Fruit fly (Drosophila melanogaster) whole organism, embryonic: Measurements from ENCODE around the gene CG7069.

ENCODE experiments used
- CG10147 ChIP-seq: fragments of 200-800 bp; sonication (Bioruptor generic); optimal IDR thresholded peaks from 2 replicates; lab custom pipeline; 2019; ENCODE audit warnings: missing biosample characterization, mild to moderate bottlenecking, missing genetic modification characterization, moderate library complexity
- CG10462 ChIP-seq: fragments of 200-800 bp; sonication (Bioruptor generic); optimal IDR thresholded peaks from 2 replicates; lab custom pipeline; 2016; ENCODE audit warnings: missing biosample characterization, missing genetic modification characterization
- CG10979 ChIP-seq: fragments of 200-800 bp; sonication (Bioruptor generic); optimal IDR thresholded peaks from 2 replicates; lab custom pipeline; 2018; ENCODE audit warnings: missing biosample characterization, mild to moderate bottlenecking, missing genetic modification characterization, moderate library complexity
- CG11085 ChIP-seq: fragments of 200-800 bp; sonication (Bioruptor generic); IDR thresholded peaks from 2 replicates; pipeline ENCODE4 v1.3.6; 2022; ENCODE audit warnings: missing biosample characterization, missing genetic modification characterization
- CG11247 ChIP-seq: fragments of 200-800 bp; sonication (Bioruptor generic); IDR thresholded peaks from 2 replicates; pipeline ENCODE4 v1.3.6; 2022; ENCODE audit warnings: missing biosample characterization, missing genetic modification characterization
- CG14050 ChIP-seq: fragments of 200-800 bp; sonication (Bioruptor generic); IDR thresholded peaks from 3 replicates; pipeline ENCODE4 v1.3.6; 2022; ENCODE audit warnings: missing biosample characterization, missing genetic modification characterization
- CG17802 ChIP-seq: fragments of 200-800 bp; sonication (Bioruptor generic); optimal IDR thresholded peaks from 2 replicates; lab custom pipeline; 2018; ENCODE audit warnings: missing biosample characterization, mild to moderate bottlenecking, missing genetic modification characterization, moderate library complexity
- CG18764 ChIP-seq: fragments of 200-800 bp; sonication (Bioruptor generic); optimal IDR thresholded peaks from 3 replicates; lab custom pipeline; 2016; ENCODE audit warnings: missing biosample characterization, missing genetic modification characterization
- CG3847 ChIP-seq: fragments of 200-800 bp; sonication (Bioruptor generic); IDR thresholded peaks from 2 replicates; pipeline ENCODE4 v1.3.6; 2022; ENCODE audit warnings: missing biosample characterization, missing genetic modification characterization
- CG4360 ChIP-seq: fragments of 200-800 bp; sonication (Bioruptor generic); IDR thresholded peaks from 2 replicates; pipeline ENCODE4 v1.3.6; 2022; ENCODE audit warnings: missing biosample characterization, missing genetic modification characterization
- CG6654 ChIP-seq: fragments of 200-800 bp; sonication (Bioruptor generic); optimal IDR thresholded peaks from 2 replicates; lab custom pipeline; 2017; ENCODE audit warnings: missing biosample characterization, mild to moderate bottlenecking, missing genetic modification characterization
- CG6683 ChIP-seq: fragments of 200-800 bp; sonication (Bioruptor generic); optimal IDR thresholded peaks from 2 replicates; lab custom pipeline; 2017; ENCODE audit warnings: missing biosample characterization, mild to moderate bottlenecking, missing genetic modification characterization, missing genetic modification reagents
- CG8765 ChIP-seq: fragments of 200-800 bp; sonication (Bioruptor generic); IDR thresholded peaks from 2 replicates; pipeline ENCODE4 v1.3.6; 2022; ENCODE audit warnings: missing biosample characterization, missing genetic modification characterization
- Doc3 ChIP-seq: fragments of 200-800 bp; sonication (Bioruptor generic); IDR thresholded peaks from 3 replicates; pipeline ENCODE4 v1.3.6; 2022; ENCODE audit warnings: missing biosample characterization, missing genetic modification characterization; ENCODE audit not compliant: partially characterized antibody
- Ets97D ChIP-seq: fragments of 200-800 bp; sonication (Bioruptor generic); optimal IDR thresholded peaks from 3 replicates; lab custom pipeline; 2016; ENCODE audit warnings: missing biosample characterization, missing genetic modification characterization
- MBD-R2 ChIP-seq: fragments of 200-800 bp; sonication (Bioruptor generic); IDR thresholded peaks from 2 replicates; pipeline ENCODE4 v1.3.6; 2022; ENCODE audit warnings: missing biosample characterization, missing genetic modification characterization
- MESR4 ChIP-seq: fragments of 200-800 bp; sonication (Bioruptor generic); optimal IDR thresholded peaks from 2 replicates; lab custom pipeline; 2018; ENCODE audit warnings: missing biosample characterization, mild to moderate bottlenecking, missing genetic modification characterization, moderate library complexity
- Max ChIP-seq: fragments of 200-800 bp; sonication (Bioruptor generic); optimal IDR thresholded peaks from 2 replicates; lab custom pipeline; 2016; ENCODE audit warnings: missing biosample characterization, mild to moderate bottlenecking, missing genetic modification characterization
- Myb ChIP-seq: fragments of 200-800 bp; sonication (Bioruptor generic); optimal IDR thresholded peaks from 2 replicates; lab custom pipeline; 2016; ENCODE audit warnings: missing biosample characterization, missing genetic modification characterization
- NFAT ChIP-seq: fragments of 200-800 bp; sonication (Bioruptor generic); IDR thresholded peaks from 2 replicates; pipeline ENCODE4 v1.3.6; 2022; ENCODE audit warnings: missing biosample characterization, missing genetic modification characterization
- Nf-YC ChIP-seq: fragments of 200-800 bp; optimal IDR thresholded peaks from 3 replicates; lab custom pipeline; 2019; ENCODE audit warnings: missing biosample characterization, mild to moderate bottlenecking, missing genetic modification characterization, moderate library complexity
- Rx ChIP-seq: fragments of 200-800 bp; sonication (Bioruptor generic); IDR thresholded peaks from 2 replicates; pipeline ENCODE4 v1.3.6; 2022; ENCODE audit warnings: missing biosample characterization, missing genetic modification characterization
- YL-1 ChIP-seq: fragments of 200-800 bp; sonication (Bioruptor generic); optimal IDR thresholded peaks from 3 replicates; lab custom pipeline; 2017; ENCODE audit warnings: missing biosample characterization, mild to moderate bottlenecking, missing genetic modification characterization
- ap ChIP-seq: fragments of 200-800 bp; sonication (Bioruptor generic); IDR thresholded peaks from 2 replicates; pipeline ENCODE4 v1.3.6; 2022; ENCODE audit warnings: missing biosample characterization, missing genetic modification characterization
- cato ChIP-seq: fragments of 200-800 bp; sonication (Bioruptor generic); optimal IDR thresholded peaks from 2 replicates; lab custom pipeline; 2016; ENCODE audit warnings: missing biosample characterization, missing genetic modification characterization, borderline replicate concordance
- da ChIP-seq: fragments of 200-800 bp; sonication (Bioruptor generic); optimal IDR thresholded peaks from 2 replicates; lab custom pipeline; 2016; ENCODE audit warnings: missing biosample characterization, missing genetic modification characterization
- dimm ChIP-seq: fragments of 200-800 bp; sonication (Bioruptor generic); IDR thresholded peaks from 2 replicates; pipeline ENCODE4 v1.3.6; 2022; ENCODE audit warnings: missing biosample characterization, missing genetic modification characterization
- disco-r ChIP-seq: fragments of 200-800 bp; sonication (Bioruptor generic); optimal IDR thresholded peaks from 2 replicates; lab custom pipeline; 2016; ENCODE audit warnings: missing biosample characterization, missing genetic modification characterization
- dm ChIP-seq: fragments of 200-800 bp; sonication (Bioruptor generic); optimal IDR thresholded peaks from 3 replicates; lab custom pipeline; 2016; ENCODE audit warnings: missing biosample characterization, missing genetic modification characterization
- ems ChIP-seq: fragments of 200-800 bp; sonication (Bioruptor generic); optimal IDR thresholded peaks from 3 replicates; lab custom pipeline; 2016; ENCODE audit warnings: missing biosample characterization, missing genetic modification characterization
- eve ChIP-seq, 2 experiments: fragments of >200 bp; optimal IDR thresholded peaks; 2 replicates each; lab custom pipeline; 2017; ENCODE audit warnings: missing biosample characterization in 2 of 2, missing genetic modification characterization in 2 of 2
- fd102C ChIP-seq: fragments of 200-800 bp; sonication (Bioruptor generic); optimal IDR thresholded peaks from 2 replicates; lab custom pipeline; 2018; ENCODE audit warnings: missing biosample characterization, mild to moderate bottlenecking, missing genetic modification characterization, moderate library complexity
- grn ChIP-seq: fragments of 200-800 bp; sonication (Bioruptor generic); optimal IDR thresholded peaks from 3 replicates; lab custom pipeline; 2017; ENCODE audit warnings: missing biosample characterization, missing genetic modification characterization
- gsb-n ChIP-seq: fragments of 200-800 bp; sonication (Bioruptor generic); optimal IDR thresholded peaks from 3 replicates; lab custom pipeline; 2018; ENCODE audit warnings: missing biosample characterization, mild to moderate bottlenecking, missing genetic modification characterization
- hb ChIP-seq: fragments of 200-800 bp; sonication (Bioruptor generic); IDR thresholded peaks from 3 replicates; pipeline ENCODE4 v1.3.6; 2022; ENCODE audit warnings: missing biosample characterization, missing genetic modification characterization; ENCODE audit not compliant: partially characterized antibody
- ind ChIP-seq: fragments of 200-800 bp; sonication (Bioruptor generic); optimal IDR thresholded peaks from 3 replicates; lab custom pipeline; 2016; ENCODE audit warnings: missing biosample characterization, missing genetic modification characterization
- kni ChIP-seq: fragments of 200-800 bp; sonication (Bioruptor generic); optimal IDR thresholded peaks from 3 replicates; lab custom pipeline; 2017; ENCODE audit warnings: mild to moderate bottlenecking, missing biosample characterization, missing genetic modification reagents, missing genetic modification characterization
- oc ChIP-seq: fragments of 200-800 bp; sonication (Bioruptor generic); optimal IDR thresholded peaks from 2 replicates; lab custom pipeline; 2018; ENCODE audit warnings: missing biosample characterization, mild to moderate bottlenecking, missing genetic modification characterization, moderate library complexity
- onecut ChIP-seq: fragments of 200-800 bp; sonication (Bioruptor generic); IDR thresholded peaks from 2 replicates; pipeline ENCODE4 v1.3.6; 2022; ENCODE audit warnings: missing biosample characterization, missing genetic modification characterization
- ranshi ChIP-seq: fragments of 200-800 bp; sonication (Bioruptor generic); IDR thresholded peaks from 2 replicates; pipeline ENCODE4 v1.3.6; 2022; ENCODE audit warnings: missing biosample characterization, missing genetic modification characterization
- rib ChIP-seq: fragments of 200-800 bp; sonication (Bioruptor generic); IDR thresholded peaks from 2 replicates; pipeline ENCODE4 v1.3.6; 2022; ENCODE audit warnings: missing biosample characterization, missing genetic modification characterization
- sqz ChIP-seq: fragments of 200-800 bp; sonication (Bioruptor generic); optimal IDR thresholded peaks from 3 replicates; lab custom pipeline; 2018; ENCODE audit warnings: missing biosample characterization, mild to moderate bottlenecking, missing genetic modification characterization
- sug ChIP-seq: fragments of 200-800 bp; optimal IDR thresholded peaks from 2 replicates; lab custom pipeline; 2019; ENCODE audit warnings: missing biosample characterization, mild to moderate bottlenecking, missing genetic modification characterization, moderate library complexity
- tll ChIP-seq, 2 experiments: fragments of 200-800 bp in 1 of 2; fragments of >200 bp in 1 of 2; sonication (Bioruptor generic) in 1 of 2; optimal IDR thresholded peaks; 2 replicates each; lab custom pipeline; 2017 to 2019; ENCODE audit warnings: missing biosample characterization in 2 of 2, missing genetic modification characterization in 2 of 2, mild to moderate bottlenecking in 1 of 2, moderate library complexity in 1 of 2
- tna ChIP-seq: fragments of 200-800 bp; sonication (Bioruptor generic); IDR thresholded peaks from 2 replicates; pipeline ENCODE4 v1.3.6; 2022; ENCODE audit warnings: missing biosample characterization, missing genetic modification characterization; ENCODE audit not compliant: partially characterized antibody
- toy ChIP-seq: fragments of 200-800 bp; sonication (Bioruptor generic); IDR thresholded peaks from 2 replicates; pipeline ENCODE4 v1.3.6; 2022; ENCODE audit warnings: missing biosample characterization, missing genetic modification characterization
- trh ChIP-seq: fragments of 200-800 bp; sonication (Bioruptor generic); optimal IDR thresholded peaks from 2 replicates; lab custom pipeline; 2016; ENCODE audit warnings: missing biosample characterization, missing genetic modification characterization
- tup ChIP-seq: fragments of 200-800 bp; sonication (Bioruptor generic); optimal IDR thresholded peaks from 2 replicates; lab custom pipeline; 2016; ENCODE audit warnings: missing biosample characterization, mild to moderate bottlenecking, missing genetic modification characterization, moderate library complexity
- vvl ChIP-seq: fragments of 200-800 bp; sonication (Bioruptor generic); IDR thresholded peaks from 2 replicates; pipeline ENCODE4 v1.3.6; 2022; ENCODE audit warnings: missing biosample characterization, missing genetic modification characterization

CG7069 gene

DNA sequence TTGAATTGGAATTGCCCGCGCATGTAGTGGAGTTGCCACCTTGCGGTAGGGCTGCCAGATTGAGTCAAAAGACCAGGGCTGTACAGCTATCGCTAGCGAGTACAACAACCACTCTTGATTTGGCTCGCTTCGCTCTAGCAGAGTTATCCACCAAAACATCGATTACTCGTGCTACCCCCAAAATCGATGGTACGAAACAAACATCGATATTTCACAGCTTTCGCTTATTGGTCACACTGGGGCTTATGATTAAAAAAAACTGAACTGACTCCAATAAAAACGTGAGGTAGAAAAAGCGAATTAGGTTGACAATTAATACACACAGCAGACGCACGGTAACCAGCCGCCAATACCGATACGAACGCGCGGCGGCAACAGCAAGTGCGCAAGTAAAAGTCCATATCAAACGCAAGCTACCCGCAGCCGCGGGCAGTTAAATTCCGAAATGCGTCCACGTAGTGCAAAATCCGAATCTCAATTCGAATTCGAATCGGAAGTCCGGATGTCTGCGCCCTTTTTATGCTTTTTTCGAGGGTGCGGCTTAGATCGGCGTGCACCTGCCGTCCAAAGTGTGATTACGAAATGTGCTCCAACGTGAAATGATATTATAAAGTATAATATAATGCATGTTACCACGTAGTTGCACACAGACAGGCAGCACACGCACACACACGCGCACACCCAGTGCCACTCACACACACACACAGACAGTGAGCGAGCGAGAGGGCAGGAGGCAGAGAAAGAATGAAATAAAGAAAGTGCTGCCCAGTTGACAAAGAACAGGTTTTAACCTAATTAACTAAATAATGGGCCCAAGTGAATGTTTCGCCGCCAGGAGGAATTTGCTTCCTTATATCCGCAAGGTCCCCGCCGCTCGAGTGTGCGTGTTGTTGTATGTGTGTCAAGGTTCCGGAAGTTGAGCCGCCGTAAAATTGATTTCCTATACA, 15.9 kb upstream of the CG7069 start, which contains the start of gene Sar1 (continued):
- no peak for TF ChIP-seq ind (GFP tag; lab: Kevin White, UChicago)
- TF ChIP-seq CG11247 (GFP tag; lab: Robert Waterston, UW): no peak
- TF ChIP-seq Nf-YC (tag; lab: Kevin White, UChicago): no peak
- peak; percentile 85 for TF ChIP-seq hb (GFP tag; lab: Robert Waterston, UW)
- no peak for TF ChIP-seq toy (GFP tag; lab: Robert Waterston, UW)
- no peak for TF ChIP-seq trh (GFP tag; lab: Kevin White, UChicago)
- no peak for TF ChIP-seq tup
- no peak for TF ChIP-seq cato (GFP tag; lab: Kevin White, UChicago)
- TF ChIP-seq onecut: peak; percentile 46; the same call in 1 of the 2 replicates
- TF ChIP-seq dimm (GFP tag; lab: Robert Waterston, UW): no peak
- no peak for TF ChIP-seq ems (GFP tag; lab: Kevin White, UChicago)
- peak in 1 of 2 experiments; percentile 53 for TF ChIP-seq tll (GFP tag; optimal IDR thresholded peaks at IDR 0.05; lab: Kevin White, UChicago)
- no peak for TF ChIP-seq CG14050 (GFP tag; lab: Robert Waterston, UW)
- no peak for TF ChIP-seq oc (tag; lab: Kevin White, UChicago)
- no peak for TF ChIP-seq CG18764 (GFP tag; lab: Kevin White, UChicago)
- peak; percentile 69 for TF ChIP-seq tna (GFP tag; lab: Robert Waterston, UW)
- TF ChIP-seq eve (GFP tag; optimal IDR thresholded peaks at IDR 0.05; lab: Kevin White, UChicago): no peak
- TF ChIP-seq kni (GFP tag; lab: Kevin White, UChicago): peak; percentile 3
- TF ChIP-seq sqz: peak; percentile 91
- TF ChIP-seq MBD-R2 (GFP tag; lab: Robert Waterston, UW): peak; percentile 16; the same call in 1 of the 2 replicates
- peak; percentile 33; the same call in 1 of the 2 replicates for TF ChIP-seq CG8765 (GFP tag; lab: Robert Waterston, UW)
- TF ChIP-seq CG4360 (GFP tag; lab: Robert Waterston, UW): no peak
- TF ChIP-seq CG11085 (GFP tag; lab: Robert Waterston, UW): no peak
- TF ChIP-seq MESR4 (GFP tag; lab: Kevin White, UChicago): peak; percentile 86
- no peak for TF ChIP-seq Max (GFP tag; lab: Kevin White, UChicago)
- TF ChIP-seq rib (GFP tag; lab: Robert Waterston, UW): no peak
- peak; percentile 74 for TF ChIP-seq Myb (GFP tag; lab: Kevin White, UChicago)
- TF ChIP-seq CG10462: no peak
- TF ChIP-seq ranshi: 0 out of 2 replicates have a peak, but pooled peaks have one; percentile 6
- TF ChIP-seq gsb-n: peak; percentile 70
- peak; percentile 6 for TF ChIP-seq grn (GFP tag; lab: Kevin White, UChicago)
- peak; percentile 80 for TF ChIP-seq YL-1 (GFP tag; lab: Kevin White, UChicago)
- no peak for TF ChIP-seq ap
- no peak for TF ChIP-seq CG17802 (tag; lab: Kevin White, UChicago)
- TF ChIP-seq CG10979 (tag; lab: Kevin White, UChicago): no peak
- peak; percentile 82 for TF ChIP-seq Doc3
- TF ChIP-seq dm (GFP tag; lab: Kevin White, UChicago): peak; percentile 59
- TF ChIP-seq vvl (GFP tag; lab: Robert Waterston, UW): peak; percentile 72
- peak; percentile 26 for TF ChIP-seq disco-r
- TF ChIP-seq da (GFP tag; lab: Kevin White, UChicago): no peak
- peak; percentile 61 for TF ChIP-seq NFAT (GFP tag; lab: Robert Waterston, UW)
- TF ChIP-seq Ets97D: peak; percentile 94
- TF ChIP-seq CG6683: no peak
- TF ChIP-seq CG10147 (GFP tag; lab: Kevin White, UChicago): no peak
- TF ChIP-seq Rx: no peak
- TF ChIP-seq sug (tag; lab: Kevin White, UChicago): peak; percentile 60
- peak; percentile 99 for TF ChIP-seq CG3847
- no peak for TF ChIP-seq fd102C (GFP tag; lab: Kevin White, UChicago)
- TF ChIP-seq CG6654 (GFP tag; lab: Kevin White, UChicago): no peak
